Worm (Caenorhabditis elegans) whole organism, young adult: ENCODE results near the gene maph-1.3.

Experiments
- B0035.1 ChIP-seq: sonication (generic microtip); optimal IDR thresholded peaks from 2 replicates; lab custom pipeline; 2016; ENCODE audit warnings: missing genetic modification characterization, mild to moderate bottlenecking, missing compliant biosample characterization, missing genotype, missing genetic modification reagents
- B0261.1 ChIP-seq: sonication (generic microtip); optimal IDR thresholded peaks from 2 replicates; lab custom pipeline; 2016; ENCODE audit warnings: mild to moderate bottlenecking, missing genetic modification characterization, moderate library complexity, missing compliant biosample characterization
- F10E7.11 ChIP-seq: sonication (generic microtip); optimal IDR thresholded peaks from 2 replicates; lab custom pipeline; 2017; ENCODE audit warnings: mild to moderate bottlenecking, missing genetic modification characterization, moderate library complexity, missing compliant biosample characterization
- F49E8.2 ChIP-seq: sonication (generic microtip); optimal IDR thresholded peaks from 3 replicates; lab custom pipeline; 2017; ENCODE audit warnings: missing genetic modification characterization, mild to moderate bottlenecking, missing compliant biosample characterization, antibody characterized with exemption, moderate library complexity; ENCODE audit not compliant: insufficient read depth
- K12H6.12 ChIP-seq: fragments of 200-800 bp; sonication (Bioruptor generic); optimal IDR thresholded peaks from 2 replicates; lab custom pipeline; 2018; ENCODE audit warnings: mild to moderate bottlenecking, missing genetic modification characterization, missing compliant biosample characterization
- Y53G8AR.9 ChIP-seq: fragments of 200-800 bp; sonication (Bioruptor generic); conservative IDR thresholded peaks from 2 replicates; pipeline ENCODE4 v1.3.6; 2022; ENCODE audit warnings: missing genetic modification reagents, missing genetic modification characterization, missing compliant biosample characterization
- Y95B8A.8 ChIP-seq: fragments of 200-800 bp; sonication (Bioruptor generic); IDR thresholded peaks from 2 replicates; pipeline ENCODE4 v1.3.6; 2022; ENCODE audit warnings: missing genetic modification reagents, missing genetic modification characterization, missing compliant biosample characterization
- ZK185.1 ChIP-seq: sonication (generic microtip); optimal IDR thresholded peaks from 2 replicates; lab custom pipeline; 2016; ENCODE audit warnings: mild to moderate bottlenecking, missing genetic modification characterization, missing compliant biosample characterization; ENCODE audit not compliant: poor library complexity, severe bottlenecking
- bed-1 ChIP-seq: fragments of 200-800 bp; sonication (Bioruptor generic); IDR thresholded peaks from 2 replicates; pipeline ENCODE4 v1.3.6; 2022; ENCODE audit warnings: missing genetic modification reagents, missing genetic modification characterization, missing compliant biosample characterization
- cebp-1 ChIP-seq, 2 experiments: fragments of 200-800 bp in 1 of 2; sonication (Bioruptor generic) in 1 of 2; sonication (generic microtip) in 1 of 2; IDR thresholded peaks in 1 of 2; optimal IDR thresholded peaks in 1 of 2; 2 replicates each; pipeline versions ENCODE4 v1.3.6 to Lab custom; 2017 to 2022; ENCODE audit warnings: missing compliant biosample characterization in 2 of 2, missing genetic modification characterization in 2 of 2, mild to moderate bottlenecking in 1 of 2, missing genetic modification reagents in 1 of 2, moderate library complexity in 1 of 2
- cebp-2 ChIP-seq: fragments of 200-800 bp; sonication (Bioruptor generic); IDR thresholded peaks from 2 replicates; pipeline ENCODE4 v1.3.6; 2022; ENCODE audit warnings: missing genetic modification characterization, missing compliant biosample characterization
- chd-7 ChIP-seq: sonication (generic microtip); optimal IDR thresholded peaks from 2 replicates; lab custom pipeline; 2016; ENCODE audit warnings: mild to moderate bottlenecking, missing genetic modification characterization, moderate library complexity, missing compliant biosample characterization
- dox-1 ChIP-seq: fragments of 200-800 bp; sonication (Bioruptor generic); IDR thresholded peaks from 2 replicates; pipeline ENCODE4 v1.3.6; 2022; ENCODE audit warnings: missing genetic modification reagents, missing genetic modification characterization, missing compliant biosample characterization
- egl-44 ChIP-seq: fragments of 200-800 bp; sonication (Bioruptor generic); IDR thresholded peaks from 2 replicates; pipeline ENCODE4 v1.3.6; 2022; ENCODE audit warnings: missing genetic modification reagents, missing genetic modification characterization, missing compliant biosample characterization
- him-1 ChIP-seq: sonication (generic microtip); optimal IDR thresholded peaks from 2 replicates; lab custom pipeline; 2016; ENCODE audit warnings: missing genotype, missing genetic modification reagents, missing genetic modification characterization, missing compliant biosample characterization
- hsf-1 ChIP-seq: fragments of 200-800 bp; sonication (Bioruptor generic); IDR thresholded peaks from 2 replicates; pipeline ENCODE4 v1.3.6; 2022; ENCODE audit warnings: missing genetic modification reagents, missing genetic modification characterization, missing compliant biosample characterization
- let-526 ChIP-seq: fragments of 200-800 bp; sonication (Bioruptor generic); IDR thresholded peaks from 2 replicates; pipeline ENCODE4 v1.3.6; 2022; ENCODE audit warnings: missing genetic modification reagents, missing genetic modification characterization, missing compliant biosample characterization
- let-607 ChIP-seq, 2 experiments: fragments of 200-800 bp in 1 of 2; sonication (Bioruptor generic) in 1 of 2; sonication (generic microtip) in 1 of 2; optimal IDR thresholded peaks; 2 replicates each; lab custom pipeline; 2016 to 2018; ENCODE audit warnings: mild to moderate bottlenecking in 2 of 2, missing compliant biosample characterization in 2 of 2, missing genetic modification characterization in 2 of 2, moderate library complexity in 2 of 2, missing genotype in 1 of 2
- lin-40 ChIP-seq: sonication (generic microtip); optimal IDR thresholded peaks from 2 replicates; lab custom pipeline; 2016; ENCODE audit warnings: missing genetic modification characterization, mild to moderate bottlenecking, missing compliant biosample characterization, missing genotype, missing genetic modification reagents
- madf-8 ChIP-seq: fragments of 200-800 bp; sonication (Bioruptor generic); conservative IDR thresholded peaks from 2 replicates; pipeline ENCODE4 v1.3.6; 2022; ENCODE audit warnings: missing genetic modification reagents, missing genetic modification characterization, missing compliant biosample characterization
- nfyb-1 ChIP-seq: fragments of 200-800 bp; sonication (Bioruptor generic); IDR thresholded peaks from 2 replicates; pipeline ENCODE4 v1.3.6; 2022; ENCODE audit warnings: missing genetic modification reagents, missing genetic modification characterization, missing compliant biosample characterization
- nhr-80 ChIP-seq: sonication (generic microtip); optimal IDR thresholded peaks from 2 replicates; lab custom pipeline; 2016; ENCODE audit warnings: missing genetic modification characterization, missing compliant biosample characterization
- pha-4 ChIP-seq: fragments of 150-350 bp; sonication (generic microtip); optimal IDR thresholded peaks from 2 replicates; lab custom pipeline; 2014; ENCODE audit warnings: missing biosample characterization, missing genetic modification reagents, missing genetic modification characterization
- sptf-2 ChIP-seq: fragments of 200-800 bp; sonication (Bioruptor generic); optimal IDR thresholded peaks from 2 replicates; lab custom pipeline; 2018; ENCODE audit warnings: mild to moderate bottlenecking, missing genetic modification characterization, missing compliant biosample characterization
- tbp1 ChIP-seq: fragments of 200-800 bp; sonication (Bioruptor generic); optimal IDR thresholded peaks from 2 replicates; lab custom pipeline; 2018; ENCODE audit warnings: mild to moderate bottlenecking, missing genetic modification characterization, missing compliant biosample characterization
- unc-62 ChIP-seq: fragments of 150-350 bp; optimal IDR thresholded peaks from 2 replicates; lab custom pipeline; 2014; ENCODE audit warnings: missing biosample characterization, missing genetic modification reagents, missing genetic modification characterization
- ztf-25 ChIP-seq: fragments of 200-800 bp; sonication (Bioruptor generic); IDR thresholded peaks from 2 replicates; pipeline ENCODE4 v1.3.6; 2022; ENCODE audit warnings: missing genetic modification reagents, missing genetic modification characterization, missing compliant biosample characterization

maph-1.3 gene

ce11 chrIII:3874492-3874891, 29.8 kb downstream of the maph-1.3 start:
- peak; percentile 16; the same call in 1 of the 2 replicates for TF ChIP-seq cebp-1 (GFP tag; IDR thresholded peaks at IDR 0.05; lab: Robert Waterston, UW)
- peak; percentile 78 for TF ChIP-seq cebp-1 (tag; optimal IDR thresholded peaks at IDR 0.05; lab: Kevin White, UChicago)
- no peak for TF ChIP-seq B0261.1 (tag; lab: Kevin White, UChicago)
- TF ChIP-seq ztf-25 (GFP tag; lab: Robert Waterston, UW): 0 out of 2 replicates have a peak, but pooled peaks have one; percentile 49
- TF ChIP-seq hsf-1: 0 out of 2 replicates have a peak, but pooled peaks have one; percentile 14
- no peak for TF ChIP-seq sptf-2

DNA sequence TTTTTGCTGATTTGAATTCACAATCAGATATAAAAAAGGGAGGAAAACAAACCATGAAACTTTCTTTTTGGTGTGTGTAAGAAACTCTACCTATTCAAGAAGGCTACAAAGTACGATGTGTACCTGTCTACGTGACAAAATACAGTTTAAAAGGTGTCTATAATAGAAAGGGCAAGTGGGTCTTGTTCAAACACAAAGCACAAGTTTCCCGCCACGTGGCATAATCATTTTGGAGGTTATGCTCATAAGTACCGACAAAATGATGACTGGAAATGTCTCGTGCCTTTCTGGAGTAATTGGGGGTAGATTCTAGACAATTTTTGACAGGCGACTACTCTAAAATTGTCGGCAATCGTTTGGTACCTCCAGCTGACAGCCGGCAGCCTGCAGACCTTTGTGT, 30.2 kb downstream of the maph-1.3 start:
- peak; percentile 47 to 82 for TF ChIP-seq let-607 (tag; optimal IDR thresholded peaks at IDR 0.05; lab: Kevin White, UChicago)
- 0 out of 2 replicates have a peak, but pooled peaks have one; percentile 14 for TF ChIP-seq egl-44 (GFP tag; lab: Robert Waterston, UW)
- no peak for TF ChIP-seq B0035.1
- TF ChIP-seq Y95B8A.8 (GFP tag; lab: Robert Waterston, UW): no peak
- peak; percentile 40 for TF ChIP-seq nhr-80 (tag; lab: Kevin White, UChicago)
- no peak for TF ChIP-seq tbp1 (GFP tag; lab: Kevin White, UChicago)
- 0 out of 2 replicates have a peak, but pooled peaks have one; percentile 26 for TF ChIP-seq Y53G8AR.9
- TF ChIP-seq, all 124 proteins: peak for 4

DNA sequence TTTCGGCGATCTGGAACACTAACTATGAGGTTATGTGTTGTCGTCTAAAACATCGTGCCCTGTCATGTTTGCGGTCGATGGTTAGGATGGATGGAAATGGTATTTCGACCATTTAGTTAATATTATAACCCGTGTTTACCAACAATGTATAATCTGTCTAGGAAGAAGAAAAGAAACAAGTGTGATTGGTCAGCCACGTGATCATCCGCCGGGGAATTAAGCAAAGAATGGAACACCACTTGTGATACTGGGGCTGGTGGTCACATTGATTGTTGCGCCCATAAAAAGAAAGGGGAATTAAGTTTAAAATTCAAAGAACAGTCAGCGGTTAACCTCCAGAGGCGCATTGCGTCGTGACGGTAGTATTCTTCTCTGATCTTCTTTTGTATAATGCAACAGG, 30.9 kb downstream of the maph-1.3 start:
- TF ChIP-seq lin-40 (tag; lab: Kevin White, UChicago) (peak; percentile 22), pha-4 (tag; lab: Kevin White, UChicago) (peak; percentile 32), unc-62 (GFP tag; lab: Kevin White, UChicago) (no peak), dox-1 (GFP tag; lab: Robert Waterston, UW) (no peak), bed-1 (GFP tag; lab: Robert Waterston, UW) (no peak), cebp-1 (GFP tag; IDR thresholded peaks at IDR 0.05; lab: Robert Waterston, UW) (peak; percentile 18; the same call in 1 of the 2 replicates), cebp-1 (tag; optimal IDR thresholded peaks at IDR 0.05; lab: Kevin White, UChicago) (peak; percentile 60), F10E7.11 (no peak), chd-7 (peak; percentile 36), let-526 (no peak), F49E8.2 (tag; lab: Kevin White, UChicago) (no peak), him-1 (tag; lab: Kevin White, UChicago) (no peak), egl-44 (GFP tag; lab: Robert Waterston, UW) (0 out of 2 replicates have a peak, but pooled peaks have one; percentile 53), nfyb-1 (GFP tag; lab: Robert Waterston, UW) (peak; percentile 48; the same call in 1 of the 2 replicates), ZK185.1 (tag; lab: Kevin White, UChicago) (peak; percentile 6), K12H6.12 (tag; lab: Kevin White, UChicago) (no peak), nhr-80 (tag; lab: Kevin White, UChicago) (peak; percentile 9)

- TF ChIP-seq nhr-80 (tag; lab: Kevin White, UChicago) (peak; percentile 9), cebp-2 (0 out of 2 replicates have a peak, but pooled peaks have one; percentile 34), madf-8 (no peak)
- TF ChIP-seq, all 124 proteins: peak for 2
Measured at ce11 chrIII:3876197-3876897, 31.7 kb downstream of the maph-1.3 start.
